Worm (Caenorhabditis elegans): Measurements from ENCODE around the gene C17F4.8.

C17F4.8 gene

ce11 chrII:3244758-3245157 is 10.1 kb upstream of the C17F4.8 start (continued):
- TF ChIP-seq lin-39 (tag; optimal IDR thresholded peaks at IDR 0.05) (no peak), snpc-4 (tag; optimal IDR thresholded peaks at IDR 0.05) (no peak), nhr-237 (tag; optimal IDR thresholded peaks at IDR 0.05) (no peak), skn-1 (tag; optimal IDR thresholded peaks at IDR 0.05) (no peak), zip-11 (GFP tag; IDR thresholded peaks at IDR 0.05) (no peak), pqm-1 (tag; optimal IDR thresholded peaks at IDR 0.05) (peak; percentile 79), fos-1 (tag; optimal IDR thresholded peaks at IDR 0.05) (peak; percentile 72), nhr-77 (tag; optimal IDR thresholded peaks at IDR 0.05) (peak; percentile 77), lin-29 (GFP tag; IDR thresholded peaks at IDR 0.05) (no peak), aly-2 (tag; optimal IDR thresholded peaks at IDR 0.05) (no peak), egl-27 (tag; optimal IDR thresholded peaks at IDR 0.05) (no peak)

- no peak for TF ChIP-seq daf-12 (tag; optimal IDR thresholded peaks at IDR 0.05)
- no peak for TF ChIP-seq hif-1 (tag; optimal IDR thresholded peaks at IDR 0.05)
- TF ChIP-seq dmd-8 (GFP tag; IDR thresholded peaks at IDR 0.05): no peak
- no peak for TF ChIP-seq aha-1 (tag)
Observed at ce11 chrII:3244070-3244469, 9.4 kb upstream of the C17F4.8 start, which contains the start of gene C17F4.12. Gene C17F4.12, minus strand, starts transcription at chrII:3244170.

ce11 chrII:3241842-3242241 is 7.2 kb upstream of the C17F4.8 start:
- TF ChIP-seq lin-15B (tag; optimal IDR thresholded peaks at IDR 0.05) (no peak), nhr-28 (tag; optimal IDR thresholded peaks at IDR 0.05) (peak; percentile 0)

ce11 chrII:3240207-3240606 is 5.6 kb upstream of the C17F4.8 start, which contains the start of gene C17F4.3:
Gene C17F4.3, plus strand, starts transcription at chrII:3240507.
- TF ChIP-seq unc-62 (GFP tag; optimal IDR thresholded peaks at IDR 0.05 in 1 of 2) (peak in 1 of 2 experiments; percentile 70), unc-62 (tag; optimal IDR thresholded peaks at IDR 0.05) (no peak), duxl-1 (tag; optimal IDR thresholded peaks at IDR 0.05; ENCODE audit: poor library complexity) (no peak)

ce11 chrII:3237038-3237521 is 2.5 kb upstream of the C17F4.8 start, which contains the start of the genes srz-67 and C17F4.11:
Gene srz-67, minus strand, starts transcription at chrII:3237138.
Gene C17F4.11, plus strand, starts transcription at chrII:3237471.
- TF ChIP-seq nhr-42 (GFP tag; IDR thresholded peaks at IDR 0.05) (no peak), unc-62 (GFP tag; optimal IDR thresholded peaks at IDR 0.05 in 1 of 2) (peak in 1 of 2 experiments; percentile 2), unc-62 (tag; optimal IDR thresholded peaks at IDR 0.05) (no peak)

ce11 chrII:3230422-3230821 is 4.2 kb downstream of the C17F4.8 start, which contains the start of gene srh-297:
Gene srh-297, minus strand, starts transcription at chrII:3230522.
- TF ChIP-seq ceh-82 (tag; optimal IDR thresholded peaks at IDR 0.05) (no peak), nhr-6 (tag; optimal IDR thresholded peaks at IDR 0.05) (no peak), nhr-48 (tag; optimal IDR thresholded peaks at IDR 0.05) (no peak), ztf-11 (tag; optimal IDR thresholded peaks at IDR 0.05) (no peak), nhr-76 (tag; optimal IDR thresholded peaks at IDR 0.05) (no peak), nhr-41 (GFP tag; IDR thresholded peaks at IDR 0.05) (no peak), nhr-11 (tag; optimal IDR thresholded peaks at IDR 0.05) (no peak), T26A8.4 (GFP tag; IDR thresholded peaks at IDR 0.05) (no peak), lin-1 (GFP tag; IDR thresholded peaks at IDR 0.05) (no peak), sdz-12 (GFP tag; optimal IDR thresholded peaks at IDR 0.05) (no peak), lsy-2 (tag; optimal IDR thresholded peaks at IDR 0.05) (no peak), nhr-102 (tag; optimal IDR thresholded peaks at IDR 0.05) (no peak), duxl-1 (tag; optimal IDR thresholded peaks at IDR 0.05; ENCODE audit: poor library complexity) (no peak), rbr-2 (tag; optimal IDR thresholded peaks at IDR 0.05) (no peak), egl-27 (tag; optimal IDR thresholded peaks at IDR 0.05) (no peak), ZK337.2 (GFP tag; IDR thresholded peaks at IDR 0.05) (no peak), unc-130 (GFP tag; optimal IDR thresholded peaks at IDR 0.05) (no peak)
